Worm (Caenorhabditis elegans): ENCODE data around the gene F44E5.4.

ce11 chrII:11761806-11762512, 2.8 kb upstream of the F44E5.4 start:
- no peak for TF ChIP-seq ceh-36 (tag; optimal IDR thresholded peaks at IDR 0.05)
- no peak for TF ChIP-seq tbx-37 (GFP tag; conservative IDR thresholded peaks at IDR 0.05)
- TF ChIP-seq tra-4 (tag; optimal IDR thresholded peaks at IDR 0.05), result no peak
- no peak for TF ChIP-seq F13C5.2 (tag; optimal IDR thresholded peaks at IDR 0.05)
- no peak for TF ChIP-seq ama-1 (optimal IDR thresholded peaks at IDR 0.05)
- no peak for TF ChIP-seq pes-1 (GFP tag; IDR thresholded peaks at IDR 0.05)
- TF ChIP-seq aly-1 (tag; optimal IDR thresholded peaks at IDR 0.05), result no peak
- TF ChIP-seq flt-1 (GFP tag; IDR thresholded peaks at IDR 0.05), result no peak
- no peak for TF ChIP-seq scrt-1 (GFP tag; IDR thresholded peaks at IDR 0.05)
- TF ChIP-seq hnd-1 (tag; optimal IDR thresholded peaks at IDR 0.05), result no peak
